Fruit fly (Drosophila melanogaster) whole organism, adult: ENCODE data around the gene Cyp303a1.

ENCODE experiments used
- CG11617 ChIP-seq: fragments of 200-800 bp; sonication (Bioruptor generic); optimal IDR thresholded peaks from 2 replicates; lab custom pipeline; 2017; ENCODE audit warnings: mild to moderate bottlenecking, missing biosample characterization, missing genetic modification reagents, missing genetic modification characterization
- CG12768 ChIP-seq: fragments of 200-800 bp; sonication (Bioruptor generic); optimal IDR thresholded peaks from 2 replicates; lab custom pipeline; 2017; ENCODE audit warnings: missing biosample characterization, missing genetic modification characterization, mild to moderate bottlenecking, moderate library complexity, missing genetic modification reagents
- CG14711 ChIP-seq: fragments of 200-800 bp; sonication (Bioruptor generic); optimal IDR thresholded peaks from 2 replicates; lab custom pipeline; 2018; ENCODE audit warnings: missing biosample characterization, mild to moderate bottlenecking, missing genetic modification characterization, moderate library complexity
- CG1620 ChIP-seq: fragments of 200-800 bp; sonication (Bioruptor generic); optimal IDR thresholded peaks from 2 replicates; lab custom pipeline; 2016; ENCODE audit warnings: missing biosample characterization, missing genetic modification characterization
- CG33017 ChIP-seq: fragments of 200-800 bp; sonication (Bioruptor generic); optimal IDR thresholded peaks from 2 replicates; lab custom pipeline; 2018; ENCODE audit warnings: missing biosample characterization, mild to moderate bottlenecking, missing genetic modification characterization, moderate library complexity
- CG5204 ChIP-seq: fragments of 200-800 bp; sonication (Bioruptor generic); optimal IDR thresholded peaks from 2 replicates; lab custom pipeline; 2016; ENCODE audit warnings: missing biosample characterization, missing genetic modification characterization
- CG7045 ChIP-seq: fragments of 200-800 bp; sonication (Bioruptor generic); optimal IDR thresholded peaks from 2 replicates; lab custom pipeline; 2017; ENCODE audit warnings: missing biosample characterization, mild to moderate bottlenecking, missing genetic modification characterization
- CG7101 ChIP-seq: fragments of 200-800 bp; sonication (Bioruptor generic); optimal IDR thresholded peaks from 2 replicates; lab custom pipeline; 2018; ENCODE audit warnings: missing biosample characterization, mild to moderate bottlenecking, missing genetic modification characterization, moderate library complexity
- Clk ChIP-seq: fragments of 200-800 bp; sonication (Bioruptor generic); optimal IDR thresholded peaks from 2 replicates; lab custom pipeline; 2017; ENCODE audit warnings: missing biosample characterization, missing genetic modification characterization
- Crg-1 ChIP-seq: fragments of 200-800 bp; sonication (Bioruptor generic); optimal IDR thresholded peaks from 2 replicates; lab custom pipeline; 2016; ENCODE audit warnings: missing biosample characterization, missing genetic modification characterization
- Hr96 ChIP-seq: fragments of 200-800 bp; sonication (Bioruptor generic); optimal IDR thresholded peaks from 2 replicates; lab custom pipeline; 2016; ENCODE audit warnings: missing biosample characterization, missing genetic modification characterization
- Mnt ChIP-seq: fragments of 200-800 bp; sonication (Bioruptor generic); optimal IDR thresholded peaks from 2 replicates; lab custom pipeline; 2016; ENCODE audit warnings: missing biosample characterization, mild to moderate bottlenecking, missing genetic modification characterization
- bab1 ChIP-seq: fragments of 200-800 bp; sonication (Bioruptor generic); optimal IDR thresholded peaks from 3 replicates; lab custom pipeline; 2019; ENCODE audit warnings: missing biosample characterization, mild to moderate bottlenecking, missing genetic modification characterization, moderate library complexity
- cic ChIP-seq: fragments of 200-800 bp; sonication (Bioruptor generic); optimal IDR thresholded peaks from 2 replicates; lab custom pipeline; 2017; ENCODE audit warnings: missing biosample characterization, mild to moderate bottlenecking, missing genetic modification characterization, moderate library complexity
- cnc ChIP-seq, 2 experiments: fragments of >200 bp; optimal IDR thresholded peaks; 2 replicates each; lab custom pipeline; 2017
- kay ChIP-seq: fragments of 200-800 bp; sonication (Bioruptor generic); peaks from one replicate; lab custom pipeline; 2016; ENCODE audit warnings: missing biosample characterization, missing genetic modification characterization, borderline replicate concordance
- ovo ChIP-seq: fragments of 200-800 bp; sonication (Bioruptor generic); optimal IDR thresholded peaks from 2 replicates; lab custom pipeline; 2016; ENCODE audit warnings: missing biosample characterization, missing genetic modification characterization
- pad ChIP-seq: fragments of 200-800 bp; sonication (Bioruptor generic); optimal IDR thresholded peaks from 3 replicates; lab custom pipeline; 2017; ENCODE audit warnings: missing biosample characterization, missing genetic modification characterization, mild to moderate bottlenecking, moderate library complexity, missing genetic modification reagents
- tj ChIP-seq: fragments of 200-800 bp; sonication (Bioruptor generic); optimal IDR thresholded peaks from 3 replicates; lab custom pipeline; 2017; ENCODE audit warnings: missing biosample characterization, mild to moderate bottlenecking, missing genetic modification characterization, moderate library complexity
- toe ChIP-seq: fragments of 200-800 bp; sonication (Bioruptor generic); optimal IDR thresholded peaks from 2 replicates; lab custom pipeline; 2016; ENCODE audit warnings: missing biosample characterization, missing genetic modification characterization

Cyp303a1 gene

dm6 chr2L:16277922-16278321 is 16.1 kb upstream of the Cyp303a1 start:
- no peak for TF ChIP-seq CG12768
- TF ChIP-seq kay (GFP tag; lab: Kevin White, UChicago), result no peak

- TF ChIP-seq CG12768 (no peak), kay (GFP tag; lab: Kevin White, UChicago) (no peak), CG11617 (GFP tag; lab: Kevin White, UChicago) (no peak), Crg-1 (GFP tag; lab: Kevin White, UChicago) (no peak), toe (no peak), Mnt (GFP tag; lab: Kevin White, UChicago) (no peak), pad (GFP tag; lab: Kevin White, UChicago) (no peak), cnc (optimal IDR thresholded peaks at IDR 0.05; lab: Kevin White, UChicago) (no peak), ovo (no peak), CG14711 (tag; lab: Kevin White, UChicago) (no peak), CG1620 (GFP tag; lab: Kevin White, UChicago) (no peak), cic (GFP tag; lab: Kevin White, UChicago) (no peak), CG7045 (GFP tag; lab: Kevin White, UChicago) (no peak)
Measured at dm6 chr2L:16278842-16279241, 15.1 kb upstream of the Cyp303a1 start.

dm6 chr2L:16279774-16280252 is 14.2 kb upstream of the Cyp303a1 start:
- TF ChIP-seq bab1 (GFP tag; lab: Kevin White, UChicago) (peak; percentile 79), ovo (no peak), Clk (GFP tag; lab: Kevin White, UChicago) (no peak), cic (GFP tag; lab: Kevin White, UChicago) (peak; percentile 59), CG7045 (GFP tag; lab: Kevin White, UChicago) (peak; percentile 73), CG14711 (tag; lab: Kevin White, UChicago) (peak; percentile 67), CG5204 (GFP tag; lab: Kevin White, UChicago) (peak; percentile 83), CG33017 (tag; lab: Kevin White, UChicago) (peak; percentile 81), toe (peak; percentile 69), CG11617 (GFP tag; lab: Kevin White, UChicago) (peak; percentile 57), CG1620 (GFP tag; lab: Kevin White, UChicago) (peak; percentile 51), cnc (optimal IDR thresholded peaks at IDR 0.05; lab: Kevin White, UChicago) (no peak), pad (GFP tag; lab: Kevin White, UChicago) (peak; percentile 59), tj (GFP tag; lab: Kevin White, UChicago) (peak; percentile 72), CG7101 (tag; lab: Kevin White, UChicago) (peak; percentile 71), Crg-1 (GFP tag; lab: Kevin White, UChicago) (no peak), Mnt (GFP tag; lab: Kevin White, UChicago) (peak; percentile 56), Hr96 (peak; percentile 63), kay (GFP tag; lab: Kevin White, UChicago) (no peak), CG12768 (peak; percentile 23)

- TF ChIP-seq Crg-1 (GFP tag; lab: Kevin White, UChicago) (no peak), bab1 (GFP tag; lab: Kevin White, UChicago) (no peak), CG11617 (GFP tag; lab: Kevin White, UChicago) (no peak), toe (no peak), CG7101 (tag; lab: Kevin White, UChicago) (no peak), CG1620 (GFP tag; lab: Kevin White, UChicago) (no peak), ovo (no peak), Mnt (GFP tag; lab: Kevin White, UChicago) (no peak), CG12768 (no peak), Clk (GFP tag; lab: Kevin White, UChicago) (no peak), pad (GFP tag; lab: Kevin White, UChicago) (no peak), CG33017 (tag; lab: Kevin White, UChicago) (no peak)
Measured at dm6 chr2L:16281419-16282076, 12.4 kb upstream of the Cyp303a1 start.

dm6 chr2L:16282077-16282471 is 11.9 kb upstream of the Cyp303a1 start:
- no peak for TF ChIP-seq cic (GFP tag; lab: Kevin White, UChicago)
- TF ChIP-seq tj (GFP tag; lab: Kevin White, UChicago), result no peak
- no peak for TF ChIP-seq toe
- TF ChIP-seq kay (GFP tag; lab: Kevin White, UChicago), result no peak
- no peak for TF ChIP-seq pad (GFP tag; lab: Kevin White, UChicago)
- TF ChIP-seq Hr96, result no peak
- TF ChIP-seq CG14711 (tag; lab: Kevin White, UChicago), result no peak

- TF ChIP-seq ovo, result no peak
- peak; percentile 43 for TF ChIP-seq kay (GFP tag; lab: Kevin White, UChicago)
- peak; percentile 80 for TF ChIP-seq tj (GFP tag; lab: Kevin White, UChicago)
Measured at dm6 chr2L:16282856-16283255, 11.1 kb upstream of the Cyp303a1 start.
